Fruit fly (Drosophila melanogaster) whole organism, prepupa: ENCODE data around the gene CG5790.

Experiments used
- Blimp-1 ChIP-seq: fragments of 200-800 bp; sonication (Bioruptor generic); optimal IDR thresholded peaks from 3 replicates; lab custom pipeline; 2017; ENCODE audit warnings: missing biosample characterization, missing genetic modification characterization, mild to moderate bottlenecking, moderate library complexity, missing genetic modification reagents
- CG16779 ChIP-seq: fragments of 200-800 bp; sonication (Bioruptor generic); optimal IDR thresholded peaks from 3 replicates; lab custom pipeline; 2017; ENCODE audit warnings: missing biosample characterization, mild to moderate bottlenecking, missing genetic modification characterization
- CG3032 ChIP-seq: fragments of 200-800 bp; optimal IDR thresholded peaks from 2 replicates; lab custom pipeline; 2019; ENCODE audit warnings: missing biosample characterization, mild to moderate bottlenecking, missing genetic modification characterization, moderate library complexity
- Eip78C ChIP-seq: fragments of 200-800 bp; sonication (Bioruptor generic); peaks from one replicate; lab custom pipeline; 2016; ENCODE audit warnings: missing biosample characterization, missing genetic modification characterization
- esn ChIP-seq: fragments of 200-800 bp; sonication (Bioruptor generic); optimal IDR thresholded peaks from 2 replicates; lab custom pipeline; 2016; ENCODE audit warnings: missing biosample characterization, mild to moderate bottlenecking, missing genetic modification characterization, moderate library complexity
- svp ChIP-seq: fragments of 200-800 bp; sonication (Bioruptor generic); peaks from one replicate; lab custom pipeline; 2016; ENCODE audit warnings: missing biosample characterization, missing genetic modification characterization

DNA sequence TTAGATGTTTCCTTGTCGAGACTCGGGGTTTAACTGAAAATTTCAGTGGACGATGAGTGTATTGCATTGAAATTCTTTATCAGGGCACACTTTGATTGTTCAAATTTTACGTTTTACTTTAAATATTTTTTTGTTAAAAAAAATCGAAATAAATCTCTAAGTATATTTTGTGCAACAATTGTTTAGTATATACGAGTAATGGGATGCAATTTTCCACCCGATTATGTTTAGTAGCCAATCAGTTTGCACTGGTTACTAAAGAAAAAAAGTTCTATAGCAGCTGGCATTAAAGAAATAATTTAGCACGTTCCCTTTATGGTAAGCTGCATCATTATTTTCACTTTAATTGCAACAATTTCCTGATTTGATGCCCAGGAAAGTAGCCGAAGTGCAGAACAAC, 36.8 kb upstream of the CG5790 start, which contains the start of gene CG31788:
- TF ChIP-seq Eip78C (GFP tag; lab: Kevin White, UChicago): no peak
- TF ChIP-seq Blimp-1 (GFP tag; lab: Kevin White, UChicago): no peak
- TF ChIP-seq svp (GFP tag; lab: Kevin White, UChicago): no peak
- no peak for TF ChIP-seq CG16779
- no peak for TF ChIP-seq esn (GFP tag; lab: Kevin White, UChicago)
- TF ChIP-seq CG3032 (tag; lab: Kevin White, UChicago): no peak
